Fruit fly (Drosophila melanogaster) whole organism, wandering third instar larva: ENCODE measurements around the gene Acbp2.

ENCODE experiments used
- Abd-B ChIP-seq: fragments of >200 bp; optimal IDR thresholded peaks from 2 replicates; lab custom pipeline; 2017; ENCODE audit warnings: missing biosample characterization, missing genetic modification characterization
- CG32264 ChIP-seq: fragments of 200-800 bp; sonication (Bioruptor generic); optimal IDR thresholded peaks from 2 replicates; lab custom pipeline; 2016; ENCODE audit warnings: missing biosample characterization, missing genetic modification characterization
- CG9705 ChIP-seq: fragments of 200-800 bp; sonication (Bioruptor generic); optimal IDR thresholded peaks from 2 replicates; lab custom pipeline; 2018; ENCODE audit warnings: missing biosample characterization, mild to moderate bottlenecking, missing genetic modification characterization
- CrebA ChIP-seq: fragments of 200-800 bp; sonication (Bioruptor generic); optimal IDR thresholded peaks from 2 replicates; lab custom pipeline; 2016; ENCODE audit warnings: missing biosample characterization, mild to moderate bottlenecking, missing genetic modification characterization, borderline replicate concordance
- Dfd ChIP-seq: fragments of >200 bp; optimal IDR thresholded peaks from 2 replicates; lab custom pipeline; 2017; ENCODE audit warnings: missing biosample characterization, missing genetic modification characterization
- Dif ChIP-seq: fragments of 200-275, 200-300 bp; sonication (Bioruptor generic); optimal IDR thresholded peaks from 2 replicates; lab custom pipeline; 2018; ENCODE audit warnings: missing biosample characterization, missing genetic modification characterization; ENCODE audit not compliant: partially characterized antibody
- GATAd ChIP-seq: sonication (Bioruptor generic); optimal IDR thresholded peaks from 2 replicates; lab custom pipeline; 2016; ENCODE audit warnings: missing biosample characterization, missing genetic modification characterization
- HLH106 ChIP-seq: fragments of 200-800 bp; optimal IDR thresholded peaks from 3 replicates; lab custom pipeline; 2019; ENCODE audit warnings: missing biosample characterization, mild to moderate bottlenecking, missing genetic modification characterization, moderate library complexity
- Hnf4 ChIP-seq: fragments of 200-800 bp; sonication (Bioruptor generic); optimal IDR thresholded peaks from 2 replicates; lab custom pipeline; 2016; ENCODE audit warnings: missing biosample characterization, mild to moderate bottlenecking, missing genetic modification characterization
- Hr78 ChIP-seq: fragments of >200 bp; optimal IDR thresholded peaks from 2 replicates; lab custom pipeline; 2017; ENCODE audit warnings: missing biosample characterization, missing genetic modification characterization
- Hr83 ChIP-seq: fragments of 200-300 bp; sonication (Bioruptor generic); optimal IDR thresholded peaks from 2 replicates; lab custom pipeline; 2016; ENCODE audit warnings: missing biosample characterization, mild to moderate bottlenecking, missing genetic modification characterization, moderate library complexity; ENCODE audit not compliant: poor library complexity, severe bottlenecking
- Jra ChIP-seq: sonication (Bioruptor generic); optimal IDR thresholded peaks from 2 replicates; lab custom pipeline; 2016; ENCODE audit warnings: missing biosample characterization, missing genetic modification characterization
- Myc ChIP-seq: fragments of >200 bp; optimal IDR thresholded peaks from 2 replicates; lab custom pipeline; 2017
- N ChIP-seq: fragments of >200 bp; optimal IDR thresholded peaks from 2 replicates; lab custom pipeline; 2018; ENCODE audit warnings: missing biosample characterization, missing external identifiers, missing genetic modification characterization
- OdsH ChIP-seq: fragments of 200-800 bp; sonication (Bioruptor generic); optimal IDR thresholded peaks from 2 replicates; lab custom pipeline; 2016; ENCODE audit warnings: missing biosample characterization, mild to moderate bottlenecking, missing genetic modification characterization
- Rel ChIP-seq, 2 experiments: fragments of 200-800 bp; sonication (Bioruptor generic) in 1 of 2; optimal IDR thresholded peaks; 2 replicates in 1 of 2; 3 replicates in 1 of 2; lab custom pipeline; 2016 to 2019; ENCODE audit warnings: mild to moderate bottlenecking in 2 of 2, missing biosample characterization in 2 of 2, missing genetic modification characterization in 2 of 2, moderate library complexity in 1 of 2
- Sp1 ChIP-seq: fragments of 200-800 bp; sonication (Bioruptor generic); optimal IDR thresholded peaks from 3 replicates; lab custom pipeline; 2019; ENCODE audit warnings: missing biosample characterization, mild to moderate bottlenecking, missing genetic modification characterization, moderate library complexity
- Vsx2 ChIP-seq: fragments of 200-300, 225-300 bp; sonication (Bioruptor generic); optimal IDR thresholded peaks from 2 replicates; lab custom pipeline; 2018; ENCODE audit warnings: missing biosample characterization, missing genetic modification characterization; ENCODE audit not compliant: partially characterized antibody
- br ChIP-seq: fragments of 200-800 bp; sonication (Bioruptor generic); optimal IDR thresholded peaks from 2 replicates; lab custom pipeline; 2016; ENCODE audit warnings: missing biosample characterization, missing genetic modification characterization
- brk ChIP-seq: fragments of 200-800 bp; sonication (Bioruptor generic); optimal IDR thresholded peaks from 2 replicates; lab custom pipeline; 2016; ENCODE audit warnings: missing biosample characterization, mild to moderate bottlenecking, missing genetic modification characterization
- dl ChIP-seq, 2 experiments: fragments of 175-275, 200-275 bp in 1 of 2; fragments of 200-275 bp in 1 of 2; sonication (Bioruptor generic); optimal IDR thresholded peaks; lab custom pipeline; 2018; ENCODE audit warnings: mild to moderate bottlenecking in 2 of 2, missing biosample characterization in 2 of 2, missing genetic modification characterization in 2 of 2, moderate library complexity in 2 of 2; ENCODE audit not compliant: partially characterized antibody in 2 of 2, insufficient read depth in 1 of 2
- dmrt93B ChIP-seq: fragments of 200-800 bp; sonication (Bioruptor generic); optimal IDR thresholded peaks from 2 replicates; lab custom pipeline; 2018; ENCODE audit warnings: missing biosample characterization, mild to moderate bottlenecking, missing genetic modification characterization
- dsf ChIP-seq: sonication (Bioruptor generic); optimal IDR thresholded peaks from 2 replicates; lab custom pipeline; 2016; ENCODE audit warnings: missing biosample characterization, missing genetic modification characterization, borderline replicate concordance
- ey ChIP-seq: fragments of 200-800 bp; sonication (Bioruptor generic); optimal IDR thresholded peaks from 2 replicates; lab custom pipeline; 2016; ENCODE audit warnings: missing biosample characterization, missing genetic modification characterization
- foxo ChIP-seq, 2 experiments: fragments of 200-800 bp; sonication (Bioruptor generic); optimal IDR thresholded peaks; 2 replicates in 1 of 2; 3 replicates in 1 of 2; lab custom pipeline; 2016 to 2017; ENCODE audit warnings: missing biosample characterization in 2 of 2, missing genetic modification characterization in 2 of 2
- fru ChIP-seq: fragments of 200-800 bp; sonication (Bioruptor generic); optimal IDR thresholded peaks from 3 replicates; lab custom pipeline; 2016; ENCODE audit warnings: missing biosample characterization, mild to moderate bottlenecking, missing genetic modification characterization
- h ChIP-seq: fragments of 200-800 bp; sonication (Bioruptor generic); optimal IDR thresholded peaks from 3 replicates; lab custom pipeline; 2016; ENCODE audit warnings: missing biosample characterization, mild to moderate bottlenecking, missing genetic modification characterization
- jim ChIP-seq: fragments of 175-275, 200-325 bp; sonication (Bioruptor generic); optimal IDR thresholded peaks from 2 replicates; lab custom pipeline; 2016; ENCODE audit warnings: missing biosample characterization, mild to moderate bottlenecking, missing genetic modification characterization
- lola ChIP-seq: fragments of >200 bp; optimal IDR thresholded peaks from 2 replicates; lab custom pipeline; 2017; ENCODE audit warnings: missing biosample characterization, missing genetic modification characterization
- pan ChIP-seq: fragments of >200 bp; optimal IDR thresholded peaks from 2 replicates; lab custom pipeline; 2017
- psq ChIP-seq: fragments of 200-800 bp; sonication (Bioruptor generic); optimal IDR thresholded peaks from 3 replicates; lab custom pipeline; 2017; ENCODE audit warnings: missing biosample characterization, mild to moderate bottlenecking, missing genetic modification characterization, moderate library complexity
- rgr ChIP-seq: fragments of 200-800 bp; sonication (Bioruptor generic); optimal IDR thresholded peaks from 3 replicates; lab custom pipeline; 2016; ENCODE audit warnings: missing biosample characterization, mild to moderate bottlenecking, missing genetic modification characterization
- sage ChIP-seq: fragments of 200-800 bp; sonication (Bioruptor generic); optimal IDR thresholded peaks from 2 replicates; lab custom pipeline; 2016; ENCODE audit warnings: missing biosample characterization, mild to moderate bottlenecking, missing genetic modification characterization
- sv ChIP-seq: fragments of 200-800 bp; sonication (Bioruptor generic); optimal IDR thresholded peaks from 3 replicates; lab custom pipeline; 2016; ENCODE audit warnings: missing biosample characterization, missing genetic modification characterization
- tai ChIP-seq: sonication (Bioruptor generic); optimal IDR thresholded peaks from 2 replicates; lab custom pipeline; 2016; ENCODE audit warnings: missing biosample characterization, missing genetic modification characterization
- usp ChIP-seq: fragments of >200 bp; optimal IDR thresholded peaks from 2 replicates; lab custom pipeline; 2017; ENCODE audit warnings: missing biosample characterization, missing genetic modification characterization
- woc ChIP-seq: sonication (Bioruptor generic); optimal IDR thresholded peaks from 2 replicates; lab custom pipeline; 2016; ENCODE audit warnings: missing biosample characterization, mild to moderate bottlenecking, missing genetic modification characterization

The Acbp2 gene

dm6 chr3L:7090764-7091163, 40.9 kb upstream of the Acbp2 start:
- TF ChIP-seq CG9705 (GFP tag; lab: Kevin White, UChicago): no peak
- no peak for TF ChIP-seq Hnf4 (GFP tag; lab: Kevin White, UChicago)
- no peak for TF ChIP-seq ey
- TF ChIP-seq N (GFP tag; lab: Kevin White, UChicago): no peak
- TF ChIP-seq Dfd: no peak
- TF ChIP-seq Sp1 (GFP tag; lab: Kevin White, UChicago): no peak
- no peak for TF ChIP-seq usp (GFP tag; lab: Kevin White, UChicago)
- no peak for TF ChIP-seq sage (GFP tag; lab: Kevin White, UChicago)
- TF ChIP-seq Myc: no peak
- TF ChIP-seq psq: no peak
- TF ChIP-seq HLH106 (tag; lab: Kevin White, UChicago): peak; percentile 5
- TF ChIP-seq Vsx2 (GFP tag; lab: Kevin White, UChicago): no peak
- no peak for TF ChIP-seq tai (GFP tag; lab: Kevin White, UChicago)
- peak; percentile 2 for TF ChIP-seq fru (GFP tag; lab: Kevin White, UChicago)
- no peak for TF ChIP-seq Dif (GFP tag; lab: Kevin White, UChicago)
- TF ChIP-seq br: no peak
- TF ChIP-seq Jra (GFP tag; lab: Kevin White, UChicago): no peak
- no peak for TF ChIP-seq Hr83 (GFP tag; lab: Kevin White, UChicago)
- no peak for TF ChIP-seq CG32264 (GFP tag; lab: Kevin White, UChicago)
- no peak for TF ChIP-seq lola
- peak; percentile 36 for TF ChIP-seq h (GFP tag; lab: Kevin White, UChicago)
- no peak for TF ChIP-seq sv (GFP tag; lab: Kevin White, UChicago)
- no peak for TF ChIP-seq CrebA (GFP tag; lab: Kevin White, UChicago)

dm6 chr3L:7091331-7091904, 40.2 kb upstream of the Acbp2 start:
- TF ChIP-seq h (GFP tag; lab: Kevin White, UChicago) (no peak), OdsH (GFP tag; lab: Kevin White, UChicago) (no peak), Hr83 (GFP tag; lab: Kevin White, UChicago) (no peak), CrebA (GFP tag; lab: Kevin White, UChicago) (no peak), Myc (no peak), N (GFP tag; lab: Kevin White, UChicago) (no peak), lola (no peak), Vsx2 (GFP tag; lab: Kevin White, UChicago) (no peak), Rel (GFP tag; optimal IDR thresholded peaks at IDR 0.05; lab: Kevin White, UChicago) (no peak), Rel (tag; optimal IDR thresholded peaks at IDR 0.05; lab: Kevin White, UChicago) (no peak), HLH106 (tag; lab: Kevin White, UChicago) (no peak), jim (GFP tag; lab: Kevin White, UChicago) (no peak), sage (GFP tag; lab: Kevin White, UChicago) (no peak), dsf (GFP tag; lab: Kevin White, UChicago) (no peak), Hr78 (GFP tag; lab: Kevin White, UChicago) (no peak), psq (no peak)

dm6 chr3L:7092904-7093303, 38.8 kb upstream of the Acbp2 start, which contains the start of gene Cpr65Ec:
Cpr65Ec (plus strand) TSS chr3L:7093204.
- no peak for TF ChIP-seq Hnf4 (GFP tag; lab: Kevin White, UChicago)
- TF ChIP-seq Dif (GFP tag; lab: Kevin White, UChicago): no peak
- TF ChIP-seq dmrt93B: no peak
- no peak for TF ChIP-seq brk (GFP tag; lab: Kevin White, UChicago)
- no peak for TF ChIP-seq lola
- no peak for TF ChIP-seq dsf (GFP tag; lab: Kevin White, UChicago)
- TF ChIP-seq Hr83 (GFP tag; lab: Kevin White, UChicago): no peak
- TF ChIP-seq Dfd: no peak
- TF ChIP-seq CG32264 (GFP tag; lab: Kevin White, UChicago): no peak
- TF ChIP-seq fru (GFP tag; lab: Kevin White, UChicago): no peak
- TF ChIP-seq ey: no peak
- TF ChIP-seq jim (GFP tag; lab: Kevin White, UChicago): no peak
- no peak for TF ChIP-seq Abd-B (GFP tag; lab: Kevin White, UChicago)

dm6 chr3L:7094020-7094419, 37.6 kb upstream of the Acbp2 start:
- TF ChIP-seq Sp1 (GFP tag; lab: Kevin White, UChicago) (no peak), Hr83 (GFP tag; lab: Kevin White, UChicago) (no peak), GATAd (GFP tag; lab: Kevin White, UChicago) (no peak), pan (lab: Kevin White, UChicago) (no peak), tai (GFP tag; lab: Kevin White, UChicago) (no peak), usp (GFP tag; lab: Kevin White, UChicago) (no peak), Jra (GFP tag; lab: Kevin White, UChicago) (no peak), Rel (GFP tag; optimal IDR thresholded peaks at IDR 0.05; lab: Kevin White, UChicago) (no peak), Rel (tag; optimal IDR thresholded peaks at IDR 0.05; lab: Kevin White, UChicago) (no peak), rgr (GFP tag; lab: Kevin White, UChicago) (no peak), dl (GFP tag; optimal IDR thresholded peaks at IDR 0.05; lab: Kevin White, UChicago; ENCODE audit: insufficient read depth in 1 of 2, partially characterized antibody in 2 of 2) (no peak), CrebA (GFP tag; lab: Kevin White, UChicago) (no peak), foxo (GFP tag; optimal IDR thresholded peaks at IDR 0.05; lab: Kevin White, UChicago) (no peak), woc (no peak), Hr78 (GFP tag; lab: Kevin White, UChicago) (no peak), Dif (GFP tag; lab: Kevin White, UChicago) (no peak)
